Fruit fly (Drosophila melanogaster) whole organism, larva: ENCODE data around the gene kel.
A peak's percentile ranks its signal among the peaks of the same experiment; 100 is the strongest.

Experiments used
- noc ChIP-seq: fragments of 200-800 bp; sonication (Bioruptor generic); optimal IDR thresholded peaks from 3 replicates; lab custom pipeline; 2019; ENCODE audit warnings: missing biosample characterization, mild to moderate bottlenecking, missing genetic modification characterization, moderate library complexity

The kel gene

dm6 chr2L:18137591-18138247, at the start of gene kel:
kel (minus strand) TSS chr2L:18138083.
- TF ChIP-seq noc (tag; lab: Kevin White, UChicago): peak; percentile 49

- TF ChIP-seq noc (tag; lab: Kevin White, UChicago): no peak
Observed at dm6 chr2L:18186695-18187094, 48.8 kb upstream of the kel start.

DNA sequence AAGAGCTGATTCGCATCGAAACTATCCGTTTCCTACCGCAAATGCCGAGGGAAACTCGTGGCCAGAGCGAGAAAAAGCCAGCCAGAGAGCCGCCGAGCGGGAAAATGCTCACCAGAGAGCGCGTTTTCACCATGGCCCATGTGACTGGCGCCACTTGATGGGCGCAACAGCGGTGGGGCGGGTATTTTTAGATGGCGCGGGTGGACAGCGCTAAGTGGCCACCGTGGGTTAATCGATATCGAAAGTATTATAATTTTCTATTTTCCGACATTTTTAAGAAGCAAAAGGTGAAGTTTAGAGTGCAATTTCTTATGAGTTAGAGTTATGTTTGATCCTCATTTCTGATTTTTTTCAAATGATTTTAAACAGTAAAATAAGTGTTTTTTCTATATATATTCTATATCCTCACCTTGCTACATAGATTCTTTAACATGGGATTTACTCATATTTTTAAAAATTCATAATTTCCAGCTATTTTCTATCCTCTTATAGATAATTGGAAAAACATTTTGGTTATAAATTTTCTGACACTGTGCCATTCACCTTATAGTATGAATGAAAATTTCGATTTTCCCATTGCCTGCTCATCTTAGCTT, 46.9 kb upstream of the kel start, which contains the start of gene Ptp36E:
Gene Ptp36E, minus strand, starts transcription at position 360 of the 596 bp plus-strand sequence.
- TF ChIP-seq noc (tag; lab: Kevin White, UChicago): peak; percentile 62

DNA sequence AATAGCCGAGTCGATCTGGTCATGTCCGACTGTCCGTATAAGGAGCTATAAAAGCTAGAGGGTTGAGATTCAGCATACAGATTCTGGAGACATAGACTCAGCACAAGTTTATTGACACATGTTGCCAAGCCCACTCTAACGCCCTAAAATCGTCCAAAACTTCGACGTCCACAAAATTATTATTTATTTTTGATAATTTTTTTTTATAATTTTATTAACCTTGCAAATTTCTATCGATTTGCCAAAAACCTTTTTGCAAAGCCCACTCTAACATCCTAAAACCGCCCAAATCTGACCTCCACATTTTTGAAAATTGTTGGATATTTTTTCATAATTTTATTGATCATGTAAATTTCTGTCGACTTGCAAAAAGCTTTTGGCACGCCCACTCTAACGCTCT, 21.3 kb upstream of the kel start, which contains the start of gene JMJD4:
Gene JMJD4, minus strand, starts transcription at position 101 of the 400 bp plus-strand sequence.
- TF ChIP-seq noc (tag; lab: Kevin White, UChicago): no peak

DNA sequence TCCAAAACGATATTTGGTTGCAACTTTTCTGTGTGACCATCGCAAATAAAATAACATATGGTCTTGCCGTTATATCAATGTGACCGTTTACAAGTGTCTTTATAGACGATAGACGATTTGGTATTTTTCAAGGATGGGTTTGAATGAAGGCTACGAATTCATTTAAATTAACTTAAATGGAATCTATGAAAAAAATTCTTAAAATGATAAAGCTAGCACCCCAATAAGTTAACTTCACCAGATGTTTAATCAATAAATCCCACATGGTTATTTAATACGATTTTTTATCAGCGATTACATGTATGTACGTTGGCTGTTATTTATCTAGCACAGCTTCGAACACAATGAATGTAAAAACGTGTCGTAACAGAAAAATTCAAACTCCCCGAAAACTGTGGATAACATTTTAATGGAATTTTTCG, 20.8 kb upstream of the kel start:
- TF ChIP-seq noc (tag; lab: Kevin White, UChicago): no peak

dm6 chr2L:18155877-18156276, 18.0 kb upstream of the kel start, which contains the start of gene CG5783:
CG5783 (plus strand) TSS chr2L:18156043.
- TF ChIP-seq noc (tag; lab: Kevin White, UChicago): no peak

- TF ChIP-seq noc (tag; lab: Kevin White, UChicago): no peak
Observed at dm6 chr2L:18154551-18154950, 16.7 kb upstream of the kel start, which contains the start of gene CG15155. CG15155 (plus strand) TSS chr2L:18154851.

dm6 chr2L:18153068-18153467, 15.2 kb upstream of the kel start, which contains the start of gene CG17681:
CG17681 (plus strand) TSS chr2L:18153123.
- peak; percentile 52 for TF ChIP-seq noc (tag; lab: Kevin White, UChicago)

DNA sequence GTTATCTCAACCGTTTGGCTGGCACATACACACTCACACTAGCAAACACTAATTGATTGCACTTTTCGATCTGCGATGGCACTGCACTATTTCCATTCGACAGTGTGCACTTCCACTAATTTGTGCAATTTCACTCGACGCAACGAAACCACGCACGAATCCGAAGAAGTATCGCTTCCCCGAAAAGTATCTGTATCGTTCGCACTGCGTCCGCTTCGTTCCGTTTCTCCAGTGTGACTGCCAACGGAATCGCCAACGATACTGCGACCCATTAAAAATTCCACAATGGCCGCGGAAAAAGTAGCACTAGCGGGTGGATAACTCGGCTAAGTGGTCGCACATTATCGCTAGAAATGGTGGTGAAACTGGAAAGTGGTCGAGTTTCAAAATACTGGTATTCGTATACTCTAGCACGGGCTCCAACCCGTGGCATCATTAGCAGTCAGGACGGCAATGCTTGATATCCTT, 14.3 kb upstream of the kel start, which contains the start of gene Socs36E:
Gene Socs36E, minus strand, starts transcription at position 246 of the 468 bp plus-strand sequence.
- TF ChIP-seq noc (tag; lab: Kevin White, UChicago): no peak

- no peak for TF ChIP-seq noc (tag; lab: Kevin White, UChicago)
Observed at dm6 chr2L:18151826-18152138, 13.9 kb upstream of the kel start.

DNA sequence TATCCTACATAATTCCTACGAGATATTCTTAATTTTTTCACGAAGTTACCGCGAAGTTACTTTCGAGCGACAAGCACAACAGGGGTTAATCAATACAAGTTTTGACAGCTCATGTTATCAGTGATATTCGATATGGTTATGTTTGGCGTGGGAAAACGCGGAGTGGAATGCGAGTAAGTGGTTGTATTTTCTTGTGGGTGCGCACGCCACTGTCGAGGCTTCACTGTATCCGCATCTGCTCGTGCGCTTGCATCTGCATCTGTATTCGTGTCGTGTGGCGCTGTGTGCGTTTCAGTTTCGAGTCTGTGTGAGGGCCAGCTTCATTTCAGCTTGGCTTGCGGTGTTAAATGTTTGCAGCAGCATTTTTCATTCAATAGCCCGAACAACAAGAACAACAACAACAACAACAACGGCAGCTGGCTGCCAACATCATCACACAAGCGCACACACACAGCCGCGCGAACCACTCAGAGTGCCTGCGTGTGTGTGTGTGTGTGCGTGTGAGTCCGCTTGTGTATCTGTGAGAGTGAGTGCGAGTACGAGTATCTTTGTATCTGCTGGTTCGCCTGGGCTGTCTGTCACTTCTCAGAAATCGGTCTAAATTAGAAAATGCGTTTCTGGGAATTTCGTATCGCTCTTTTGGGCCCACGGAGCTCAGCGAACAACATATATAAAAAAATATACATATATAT, 13.4 kb upstream of the kel start:
- no peak for TF ChIP-seq noc (tag; lab: Kevin White, UChicago)

- no peak for TF ChIP-seq noc (tag; lab: Kevin White, UChicago)
Observed at dm6 chr2L:18150393-18151133, 12.7 kb upstream of the kel start.

dm6 chr2L:18149903-18150302, 12.0 kb upstream of the kel start:
- no peak for TF ChIP-seq noc (tag; lab: Kevin White, UChicago)

DNA sequence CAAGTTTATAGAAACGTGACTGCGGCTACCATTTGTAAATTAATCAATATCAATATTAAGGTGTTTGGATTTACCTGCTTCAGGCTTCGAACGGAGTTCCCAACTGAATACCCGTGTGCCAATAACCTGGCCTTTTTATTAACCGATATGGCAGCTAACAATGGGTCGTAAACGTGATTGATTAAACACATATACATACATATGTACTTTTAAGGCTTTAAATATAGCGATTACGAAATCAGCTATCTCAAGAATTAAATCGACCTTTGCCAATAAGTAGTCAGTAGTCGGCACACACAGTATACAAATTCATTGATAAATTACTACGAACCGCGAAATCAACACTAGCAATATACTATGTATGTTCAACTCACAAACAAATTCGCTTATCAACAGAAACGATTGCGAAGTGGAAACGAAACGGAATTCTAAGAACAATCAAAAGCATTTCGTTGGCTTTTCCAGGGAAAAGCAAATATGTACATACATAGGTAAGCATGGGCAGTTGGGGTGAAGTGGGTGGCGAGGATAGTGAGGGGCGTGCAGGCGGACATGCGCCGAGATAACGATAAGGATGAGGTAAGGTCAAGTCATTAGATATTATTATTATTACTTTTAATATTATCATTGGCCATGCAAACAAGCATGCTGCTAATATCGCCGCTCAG, 10.8 kb upstream of the kel start:
- peak; percentile 72 for TF ChIP-seq noc (tag; lab: Kevin White, UChicago)

DNA sequence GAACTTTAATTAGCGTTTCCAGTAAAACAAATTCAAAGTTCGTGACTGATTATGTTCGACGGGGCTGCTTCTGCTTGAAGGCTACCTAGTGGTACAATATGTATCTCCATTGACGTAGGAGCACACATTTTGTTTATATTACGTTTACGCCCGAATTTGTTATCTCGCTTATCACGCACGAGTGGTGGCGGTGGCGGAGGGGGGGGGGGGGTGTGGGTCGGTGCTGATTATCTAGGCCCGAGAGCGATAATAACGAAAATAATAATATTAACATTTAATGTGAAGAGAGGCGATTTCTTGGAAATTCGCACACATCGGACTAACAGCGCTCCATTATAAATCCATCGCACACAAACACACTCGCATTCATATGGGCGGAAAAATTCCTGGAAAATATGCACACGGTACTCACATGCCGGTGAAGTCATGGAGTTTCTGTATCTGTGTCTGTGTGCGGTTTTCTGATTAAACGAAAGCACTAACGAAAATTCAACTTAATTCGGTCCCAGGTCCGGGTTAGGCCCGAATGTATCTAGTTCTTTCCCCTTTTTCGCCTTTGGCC, 9.7 kb upstream of the kel start:
- peak; percentile 46 for TF ChIP-seq noc (tag; lab: Kevin White, UChicago)
